Worm (Caenorhabditis elegans) whole organism, L2 larva: ENCODE results near the gene sax-2.

Experiments
- ama-1 ChIP-seq: fragments of 150-350 bp; optimal IDR thresholded peaks from 2 replicates; lab custom pipeline; 2018; ENCODE audit warnings: inconsistent platforms
- lsy-2 ChIP-seq, 2 experiments: fragments of 150-350 bp in 1 of 2; sonication (generic microtip) in 1 of 2; optimal IDR thresholded peaks; 2 replicates each; lab custom pipeline; 2014 to 2017; ENCODE audit warnings: missing biosample characterization in 2 of 2, missing genetic modification characterization in 2 of 2
- nhr-11 ChIP-seq: fragments of 150-350 bp; optimal IDR thresholded peaks from 2 replicates; lab custom pipeline; 2014; ENCODE audit warnings: missing biosample characterization, missing genetic modification characterization
- nhr-25 ChIP-seq: fragments of 150-350 bp; sonication (generic microtip); optimal IDR thresholded peaks from 3 replicates; lab custom pipeline; 2014; ENCODE audit warnings: missing biosample characterization, missing genetic modification characterization
- nhr-77 ChIP-seq: fragments of 150-350 bp; optimal IDR thresholded peaks from 2 replicates; lab custom pipeline; 2014; ENCODE audit warnings: missing biosample characterization, missing genetic modification characterization
- skn-1 ChIP-seq: sonication (generic microtip); optimal IDR thresholded peaks from 2 replicates; lab custom pipeline; 2017; ENCODE audit warnings: missing biosample characterization, missing genetic modification characterization

DNA sequence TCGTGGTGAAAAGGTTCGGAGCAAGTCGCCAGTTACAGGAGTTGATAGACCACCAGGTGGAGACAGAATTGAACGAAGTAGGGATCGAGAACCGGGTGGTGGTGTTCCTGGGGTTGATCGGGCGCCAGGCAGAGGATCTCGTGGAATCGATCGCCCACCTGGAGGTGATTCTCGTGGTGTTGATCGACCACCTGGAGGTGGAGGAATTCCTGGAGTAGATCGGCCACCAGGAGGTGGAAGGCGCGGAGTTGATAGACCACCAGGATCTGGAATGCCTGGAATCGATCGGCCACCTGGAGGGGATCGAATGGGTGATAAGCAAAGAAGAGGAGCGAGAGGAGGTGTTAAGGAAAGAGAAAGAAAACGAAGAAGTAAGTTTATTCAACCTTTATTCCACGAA lies 4.0 kb upstream of the sax-2 start:
- TF ChIP-seq nhr-11 (tag; lab: Kevin White, UChicago) = no peak
- no peak for TF ChIP-seq nhr-77 (tag; lab: Kevin White, UChicago)
- TF ChIP-seq ama-1 (lab: Kevin White, UChicago) = no peak
- no peak for TF ChIP-seq lsy-2 (tag; optimal IDR thresholded peaks at IDR 0.05; lab: Kevin White, UChicago)
- no peak for TF ChIP-seq skn-1
- TF ChIP-seq nhr-25 (tag; lab: Kevin White, UChicago) = no peak
